Worm (Caenorhabditis elegans) whole organism, L2 larva: ENCODE results near the gene rig-6.
"Not testable (repeated sequence)": the region's sequence is repeated elsewhere in the genome, so short reads cannot be mapped to it uniquely, and the experiment has no call there.

Experiments used
- C34F6.9 ChIP-seq: fragments of 150-350 bp; optimal IDR thresholded peaks from 2 replicates; lab custom pipeline; 2014; ENCODE audit warnings: missing biosample characterization, missing genetic modification characterization
- F13H6.1 ChIP-seq: sonication (generic microtip); optimal IDR thresholded peaks from 2 replicates; lab custom pipeline; 2016; ENCODE audit warnings: missing genetic modification characterization, missing compliant biosample characterization
- R02D3.7 ChIP-seq: fragments of 150-350 bp; optimal IDR thresholded peaks from 2 replicates; lab custom pipeline; 2014; ENCODE audit warnings: missing biosample characterization, missing genetic modification characterization
- Y55F3AM.14 ChIP-seq: fragments of 200-800 bp; sonication (Bioruptor generic); optimal IDR thresholded peaks from 2 replicates; lab custom pipeline; 2018; ENCODE audit warnings: mild to moderate bottlenecking, missing genetic modification characterization, missing compliant biosample characterization
- alr-1 ChIP-seq: fragments of 150-350 bp; optimal IDR thresholded peaks from 2 replicates; lab custom pipeline; 2014; ENCODE audit warnings: missing biosample characterization, missing genetic modification characterization
- ama-1 ChIP-seq: fragments of 150-350 bp; optimal IDR thresholded peaks from 2 replicates; lab custom pipeline; 2018; ENCODE audit warnings: inconsistent platforms
- crh-2 ChIP-seq: sonication (generic microtip); optimal IDR thresholded peaks from 2 replicates; lab custom pipeline; 2017; ENCODE audit warnings: missing biosample characterization, missing genetic modification characterization
- dmd-4 ChIP-seq: sonication (generic microtip); optimal IDR thresholded peaks from 2 replicates; lab custom pipeline; 2017; ENCODE audit warnings: missing biosample characterization, missing genetic modification characterization
- elt-1 ChIP-seq: fragments of 150-350 bp; optimal IDR thresholded peaks from 2 replicates; lab custom pipeline; 2014; ENCODE audit warnings: missing biosample characterization, missing genetic modification characterization
- elt-3 ChIP-seq: sonication (generic microtip); optimal IDR thresholded peaks from 2 replicates; lab custom pipeline; 2017; ENCODE audit warnings: missing biosample characterization, missing genetic modification characterization
- fos-1 ChIP-seq: fragments of 150-350 bp; optimal IDR thresholded peaks from 2 replicates; lab custom pipeline; 2014; ENCODE audit warnings: missing biosample characterization, missing genetic modification characterization
- gmeb-1 ChIP-seq: fragments of 150-350 bp; optimal IDR thresholded peaks from 2 replicates; lab custom pipeline; 2014; ENCODE audit warnings: missing biosample characterization, missing genetic modification characterization
- lin-13 ChIP-seq: fragments of 150-350 bp; optimal IDR thresholded peaks from 2 replicates; lab custom pipeline; 2014; ENCODE audit warnings: missing biosample characterization, missing genetic modification reagents, missing genetic modification characterization
- mab-5 ChIP-seq: fragments of 150-350 bp; optimal IDR thresholded peaks from 2 replicates; lab custom pipeline; 2014; ENCODE audit warnings: missing biosample characterization, missing genetic modification characterization
- mbf-1 ChIP-seq: sonication (generic microtip); optimal IDR thresholded peaks from 2 replicates; lab custom pipeline; 2017; ENCODE audit warnings: missing biosample characterization, missing genetic modification characterization
- mdl-1 ChIP-seq, 2 experiments: fragments of 150-350 bp in 1 of 2; sonication (generic microtip) in 1 of 2; optimal IDR thresholded peaks; 2 replicates each; lab custom pipeline; 2017; ENCODE audit warnings: missing biosample characterization in 2 of 2, missing genetic modification characterization in 2 of 2
- nhr-11 ChIP-seq: fragments of 150-350 bp; optimal IDR thresholded peaks from 2 replicates; lab custom pipeline; 2014; ENCODE audit warnings: missing biosample characterization, missing genetic modification characterization
- nhr-12 ChIP-seq: fragments of 150-350 bp; optimal IDR thresholded peaks from 2 replicates; lab custom pipeline; 2014; ENCODE audit warnings: missing biosample characterization, missing genetic modification characterization
- nhr-129 ChIP-seq: fragments of 150-350 bp; optimal IDR thresholded peaks from 2 replicates; lab custom pipeline; 2014; ENCODE audit warnings: missing biosample characterization, missing genetic modification characterization
- nhr-21 ChIP-seq: fragments of 150-350 bp; optimal IDR thresholded peaks from 2 replicates; lab custom pipeline; 2014; ENCODE audit warnings: missing biosample characterization, missing genetic modification characterization
- nhr-23 ChIP-seq: fragments of 150-350 bp; optimal IDR thresholded peaks from 2 replicates; lab custom pipeline; 2014; ENCODE audit warnings: missing biosample characterization, missing genetic modification reagents, missing genetic modification characterization
- nhr-237 ChIP-seq: fragments of 150-350 bp; optimal IDR thresholded peaks from 2 replicates; lab custom pipeline; 2014; ENCODE audit warnings: missing biosample characterization, missing genetic modification characterization
- nhr-25 ChIP-seq: fragments of 150-350 bp; sonication (generic microtip); optimal IDR thresholded peaks from 3 replicates; lab custom pipeline; 2014; ENCODE audit warnings: missing biosample characterization, missing genetic modification characterization
- nhr-6 ChIP-seq: fragments of 150-350 bp; optimal IDR thresholded peaks from 2 replicates; lab custom pipeline; 2014; ENCODE audit warnings: missing biosample characterization, missing genetic modification characterization
- nhr-77 ChIP-seq: fragments of 150-350 bp; optimal IDR thresholded peaks from 2 replicates; lab custom pipeline; 2014; ENCODE audit warnings: missing biosample characterization, missing genetic modification characterization
- sem-4 ChIP-seq: fragments of 150-350 bp; optimal IDR thresholded peaks from 2 replicates; lab custom pipeline; 2014; ENCODE audit warnings: missing biosample characterization, missing genetic modification reagents, missing genetic modification characterization
- sma-3 ChIP-seq: sonication (generic microtip); optimal IDR thresholded peaks from 2 replicates; lab custom pipeline; 2016; ENCODE audit warnings: missing genetic modification reagents, missing genetic modification characterization, missing compliant biosample characterization
- sma-9 ChIP-seq, 2 experiments: fragments of 150-350 bp in 1 of 2; sonication (generic microtip) in 1 of 2; optimal IDR thresholded peaks; 2 replicates each; lab custom pipeline; 2014 to 2016; ENCODE audit warnings: missing genetic modification characterization in 2 of 2, mild to moderate bottlenecking in 1 of 2, missing biosample characterization in 1 of 2, missing compliant biosample characterization in 1 of 2, missing genetic modification reagents in 1 of 2, moderate library complexity in 1 of 2
- unc-55 ChIP-seq: fragments of 150-350 bp; sonication (generic microtip); optimal IDR thresholded peaks from 3 replicates; lab custom pipeline; 2014; ENCODE audit warnings: missing biosample characterization, missing genetic modification reagents, missing genetic modification characterization
- zag-1 ChIP-seq: fragments of 150-350 bp; optimal IDR thresholded peaks from 2 replicates; lab custom pipeline; 2014; ENCODE audit warnings: missing biosample characterization, missing genetic modification characterization
- ztf-1 ChIP-seq: fragments of 200-800 bp; sonication (Bioruptor generic); conservative IDR thresholded peaks from 2 replicates; pipeline ENCODE4 v1.3.6; 2022; ENCODE audit warnings: missing genetic modification characterization, missing compliant biosample characterization
- ztf-11 ChIP-seq: sonication (generic microtip); optimal IDR thresholded peaks from 2 replicates; lab custom pipeline; 2017; ENCODE audit warnings: missing biosample characterization, missing genetic modification characterization
- ztf-4 ChIP-seq: fragments of 150-350 bp; optimal IDR thresholded peaks from 2 replicates; lab custom pipeline; 2014; ENCODE audit warnings: missing biosample characterization, missing genetic modification characterization

Gene rig-6

ce11 chrII:4811986-4812385, at the start of gene rig-6:
rig-6 (minus strand) TSS chrII:4812086.
- TF ChIP-seq nhr-6 (tag; lab: Kevin White, UChicago) = no peak
- no peak for TF ChIP-seq nhr-21 (tag; lab: Kevin White, UChicago)
- TF ChIP-seq sem-4 = no peak
- TF ChIP-seq zag-1 (tag; lab: Kevin White, UChicago) = no peak
- TF ChIP-seq nhr-12 (tag; lab: Kevin White, UChicago) = no peak
- no peak for TF ChIP-seq ztf-1 (GFP tag; lab: Robert Waterston, UW)
- TF ChIP-seq nhr-237 (tag; lab: Kevin White, UChicago) = no peak
- no peak for TF ChIP-seq C34F6.9 (tag; lab: Kevin White, UChicago)
- TF ChIP-seq unc-55 = no peak
- no peak for TF ChIP-seq mab-5
- no peak for TF ChIP-seq ama-1 (lab: Kevin White, UChicago)
- TF ChIP-seq alr-1 (tag; lab: Kevin White, UChicago) = no peak
- no peak for TF ChIP-seq Y55F3AM.14 (GFP tag; lab: Kevin White, UChicago)
- TF ChIP-seq lin-13 (GFP tag; lab: Kevin White, UChicago) = no peak
- no peak for TF ChIP-seq nhr-23
- no peak for TF ChIP-seq R02D3.7 (tag; lab: Kevin White, UChicago)
- TF ChIP-seq nhr-25 (tag; lab: Kevin White, UChicago) = no peak
- TF ChIP-seq elt-3 (tag; lab: Kevin White, UChicago) = no peak

DNA sequence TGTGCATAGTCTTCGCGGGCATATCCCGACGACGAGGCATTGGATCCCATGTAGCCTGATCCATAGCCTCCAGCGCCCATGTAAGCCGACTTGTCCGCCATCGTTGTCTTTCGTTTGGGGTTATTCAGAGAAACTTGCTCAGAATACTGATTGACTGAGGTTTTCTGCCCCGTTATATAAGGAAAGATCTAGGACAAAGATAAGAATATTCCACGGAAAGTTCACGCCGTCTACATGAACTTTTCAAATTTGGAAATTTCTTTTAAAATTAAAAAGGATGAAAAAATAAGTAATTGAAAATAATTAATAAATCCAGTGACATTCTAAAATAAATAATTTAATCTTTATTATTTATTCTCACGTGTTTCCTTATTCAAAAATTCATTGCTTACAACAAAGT, 48.4 kb upstream of the rig-6 start, which contains the start of the genes nspd-5 and F11G11.4:
TSS of gene nspd-5 (minus strand) at position 101 of the 400 bp plus-strand sequence.
TSS of gene F11G11.4 (plus strand) at position 335 of the 400 bp plus-strand sequence.
- TF ChIP-seq ztf-4 (tag; lab: Kevin White, UChicago); mdl-1 (tag; optimal IDR thresholded peaks at IDR 0.05; lab: Kevin White, UChicago); nhr-25 (tag; lab: Kevin White, UChicago): not testable (repeated sequence)

DNA sequence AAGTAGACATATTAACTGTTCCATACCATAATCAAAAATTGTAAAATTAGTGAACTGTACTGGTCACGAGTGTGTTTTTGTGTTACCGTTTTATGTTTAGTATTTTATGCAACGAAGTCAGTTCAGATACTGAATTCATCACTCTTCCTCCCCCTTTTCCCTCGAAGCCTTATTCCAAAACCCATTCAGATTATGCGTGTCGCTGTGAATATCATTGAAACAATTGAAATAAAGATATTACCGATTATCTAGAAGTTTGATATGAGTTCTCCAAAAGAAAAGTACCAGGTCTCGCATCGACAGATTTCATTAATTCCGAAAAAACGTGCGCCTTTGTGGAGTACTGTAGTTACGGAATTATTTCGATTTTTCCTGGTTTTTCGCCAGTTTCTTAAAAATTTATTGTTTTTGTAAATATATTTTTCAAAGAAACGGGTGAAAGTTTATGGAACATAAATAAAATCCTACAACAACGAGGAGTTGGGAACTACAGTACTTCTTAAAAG, 47.1 kb upstream of the rig-6 start:
- peak; percentile 59 for TF ChIP-seq ama-1 (lab: Kevin White, UChicago)
- no peak for TF ChIP-seq nhr-25 (tag; lab: Kevin White, UChicago)
- TF ChIP-seq ztf-4 (tag; lab: Kevin White, UChicago) = peak; percentile 35
- TF ChIP-seq, all 48 proteins: peak for 2

- peak; percentile 68 for TF ChIP-seq ama-1 (lab: Kevin White, UChicago)
- peak; percentile 33 for TF ChIP-seq ztf-4 (tag; lab: Kevin White, UChicago)
- TF ChIP-seq unc-55 = no peak
Observed at ce11 chrII:4857873-4858364, 46.0 kb upstream of the rig-6 start, which contains the start of gene F11G11.5. F11G11.5 (plus strand) TSS chrII:4857923.

ce11 chrII:4857086-4857485, 45.2 kb upstream of the rig-6 start:
- no peak for TF ChIP-seq mbf-1 (tag; lab: Kevin White, UChicago)
- peak; percentile 18 for TF ChIP-seq sma-9 (GFP tag; optimal IDR thresholded peaks at IDR 0.05; lab: Kevin White, UChicago)
- TF ChIP-seq sma-9 (tag; optimal IDR thresholded peaks at IDR 0.05; lab: Kevin White, UChicago) = no peak
- no peak for TF ChIP-seq C34F6.9 (tag; lab: Kevin White, UChicago)
- TF ChIP-seq elt-1 = no peak
- TF ChIP-seq F13H6.1 = no peak
- TF ChIP-seq R02D3.7 (tag; lab: Kevin White, UChicago) = no peak
- peak; percentile 94 for TF ChIP-seq fos-1 (tag; lab: Kevin White, UChicago)
- no peak for TF ChIP-seq unc-55
- TF ChIP-seq ztf-11 (tag; lab: Kevin White, UChicago) = no peak
- peak; percentile 32 for TF ChIP-seq crh-2
- TF ChIP-seq nhr-129 (tag; lab: Kevin White, UChicago) = peak; percentile 17
- no peak for TF ChIP-seq dmd-4 (tag; lab: Kevin White, UChicago)
- no peak for TF ChIP-seq gmeb-1 (tag; lab: Kevin White, UChicago)
- no peak for TF ChIP-seq alr-1 (tag; lab: Kevin White, UChicago)
- TF ChIP-seq nhr-25 (tag; lab: Kevin White, UChicago) = no peak
- no peak for TF ChIP-seq nhr-11 (tag; lab: Kevin White, UChicago)
- TF ChIP-seq nhr-77 = no peak
- no peak for TF ChIP-seq sma-3 (GFP tag; lab: Kevin White, UChicago)
